Fruit fly (Drosophila melanogaster) whole organism, embryonic: ENCODE measurements around the gene mirr.
A peak's percentile ranks its signal among the peaks of the same experiment; 100 is the strongest.

ENCODE experiments used
- Atf3 ChIP-seq: fragments of 200-800 bp; sonication (Bioruptor generic); optimal IDR thresholded peaks from 3 replicates; lab custom pipeline; 2016; ENCODE audit warnings: missing biosample characterization, missing genetic modification characterization
- BtbVII ChIP-seq: fragments of 200-800 bp; sonication (Bioruptor generic); optimal IDR thresholded peaks from 3 replicates; lab custom pipeline; 2017; ENCODE audit warnings: missing biosample characterization, mild to moderate bottlenecking, missing genetic modification characterization
- CG12071 ChIP-seq: fragments of 200-800 bp; sonication (Bioruptor generic); optimal IDR thresholded peaks from 3 replicates; lab custom pipeline; 2018; ENCODE audit warnings: missing biosample characterization, mild to moderate bottlenecking, missing genetic modification characterization
- CG12659 ChIP-seq: fragments of 200-800 bp; sonication (Bioruptor generic); optimal IDR thresholded peaks from 3 replicates; lab custom pipeline; 2017; ENCODE audit warnings: mild to moderate bottlenecking, missing biosample characterization, missing genetic modification reagents, missing genetic modification characterization
- CG1647 ChIP-seq: fragments of 200-800 bp; sonication (Bioruptor generic); optimal IDR thresholded peaks from 3 replicates; lab custom pipeline; 2016; ENCODE audit warnings: missing biosample characterization, missing genetic modification characterization
- CG17328 ChIP-seq: fragments of 200-800 bp; sonication (Bioruptor generic); IDR thresholded peaks from 2 replicates; pipeline ENCODE4 v1.3.6; 2022; ENCODE audit warnings: missing biosample characterization, missing genetic modification characterization
- CG18764 ChIP-seq: fragments of 200-800 bp; sonication (Bioruptor generic); optimal IDR thresholded peaks from 3 replicates; lab custom pipeline; 2016; ENCODE audit warnings: missing biosample characterization, missing genetic modification characterization
- CG30020 ChIP-seq: fragments of 200-800 bp; optimal IDR thresholded peaks from 2 replicates; lab custom pipeline; 2019; ENCODE audit warnings: missing biosample characterization, mild to moderate bottlenecking, missing genetic modification characterization, moderate library complexity
- CG32772 ChIP-seq: fragments of 200-800 bp; sonication (Bioruptor generic); IDR thresholded peaks from 2 replicates; pipeline ENCODE4 v1.3.6; 2022; ENCODE audit warnings: missing biosample characterization, missing genetic modification characterization
- CG43689 ChIP-seq: fragments of 200-800 bp; sonication (Bioruptor generic); IDR thresholded peaks from 2 replicates; pipeline ENCODE4 v1.3.6; 2022; ENCODE audit warnings: missing biosample characterization, missing genetic modification characterization
- CG4730 ChIP-seq: fragments of 200-800 bp; sonication (Bioruptor generic); IDR thresholded peaks from 2 replicates; pipeline ENCODE4 v1.3.6; 2022; ENCODE audit warnings: missing biosample characterization, missing genetic modification characterization
- CG6175 ChIP-seq: fragments of 200-800 bp; sonication (Bioruptor generic); IDR thresholded peaks from 3 replicates; pipeline ENCODE4 v1.3.6; 2022; ENCODE audit warnings: missing biosample characterization, missing genetic modification characterization
- CG6854 ChIP-seq: fragments of 200-800 bp; sonication (Bioruptor generic); optimal IDR thresholded peaks from 3 replicates; lab custom pipeline; 2017; ENCODE audit warnings: missing biosample characterization, mild to moderate bottlenecking, missing genetic modification characterization
- CG7556 ChIP-seq: fragments of 200-800 bp; sonication (Bioruptor generic); optimal IDR thresholded peaks from 2 replicates; lab custom pipeline; 2017; ENCODE audit warnings: missing biosample characterization, mild to moderate bottlenecking, missing genetic modification characterization
- Chrac-16 ChIP-seq: fragments of 200-800 bp; sonication (Bioruptor generic); optimal IDR thresholded peaks from 3 replicates; lab custom pipeline; 2016; ENCODE audit warnings: missing biosample characterization, missing genetic modification characterization
- Gsc ChIP-seq: fragments of 200-800 bp; sonication (Bioruptor generic); IDR thresholded peaks from 2 replicates; pipeline ENCODE4 v1.3.6; 2022; ENCODE audit warnings: missing biosample characterization, missing genetic modification characterization
- Gug ChIP-seq: fragments of 200-800 bp; sonication (Bioruptor generic); IDR thresholded peaks from 4 replicates; pipeline ENCODE4 v1.3.6; 2022; ENCODE audit warnings: missing biosample characterization, missing genetic modification characterization
- Hmr ChIP-seq: fragments of 200-800 bp; sonication (Bioruptor generic); optimal IDR thresholded peaks from 3 replicates; lab custom pipeline; 2017; ENCODE audit warnings: mild to moderate bottlenecking, missing biosample characterization, missing genetic modification reagents, missing genetic modification characterization
- Lim3 ChIP-seq: fragments of 200-800 bp; sonication (Bioruptor generic); IDR thresholded peaks from 2 replicates; pipeline ENCODE4 v1.3.6; 2022; ENCODE audit warnings: missing biosample characterization, missing genetic modification characterization
- Max ChIP-seq: fragments of 200-800 bp; sonication (Bioruptor generic); optimal IDR thresholded peaks from 2 replicates; lab custom pipeline; 2016; ENCODE audit warnings: missing biosample characterization, mild to moderate bottlenecking, missing genetic modification characterization
- Nf-YA ChIP-seq: fragments of 200-800 bp; sonication (Bioruptor generic); IDR thresholded peaks from 2 replicates; pipeline ENCODE4 v1.3.6; 2022; ENCODE audit warnings: missing biosample characterization, missing genetic modification characterization
- Oli ChIP-seq: fragments of 200-800 bp; sonication (Bioruptor generic); optimal IDR thresholded peaks from 2 replicates; lab custom pipeline; 2018; ENCODE audit warnings: missing biosample characterization, mild to moderate bottlenecking, missing genetic modification characterization, moderate library complexity
- Side ChIP-seq: fragments of 200-800 bp; sonication (Bioruptor generic); optimal IDR thresholded peaks from 2 replicates; lab custom pipeline; 2016; ENCODE audit warnings: missing biosample characterization, missing genetic modification characterization
- Sin3A ChIP-seq: fragments of >200 bp; optimal IDR thresholded peaks from 2 replicates; lab custom pipeline; 2018
- Ssrp ChIP-seq: fragments of 200-800 bp; sonication (Bioruptor generic); optimal IDR thresholded peaks from 2 replicates; lab custom pipeline; 2018; ENCODE audit warnings: missing biosample characterization, mild to moderate bottlenecking, missing genetic modification characterization, moderate library complexity
- TFAM ChIP-seq: fragments of 200-800 bp; sonication (Bioruptor generic); optimal IDR thresholded peaks from 2 replicates; lab custom pipeline; 2017; ENCODE audit warnings: missing biosample characterization, missing genetic modification characterization, inconsistent platforms
- Taf1 ChIP-seq: fragments of 200-800 bp; sonication (Bioruptor generic); IDR thresholded peaks from 2 replicates; pipeline ENCODE4 v1.3.6; 2022; ENCODE audit warnings: missing biosample characterization, missing genetic modification characterization
- Xrp1 ChIP-seq: fragments of 200-800 bp; sonication (Bioruptor generic); IDR thresholded peaks from 2 replicates; pipeline ENCODE4 v1.3.6; 2022; ENCODE audit warnings: missing biosample characterization, missing genetic modification characterization
- bowl ChIP-seq: fragments of 200-800 bp; sonication (Bioruptor generic); IDR thresholded peaks from 2 replicates; pipeline ENCODE4 v1.3.6; 2022; ENCODE audit warnings: missing biosample characterization, missing genetic modification characterization
- cg ChIP-seq: fragments of 200-800 bp; sonication (Bioruptor generic); optimal IDR thresholded peaks from 3 replicates; lab custom pipeline; 2019; ENCODE audit warnings: missing biosample characterization, mild to moderate bottlenecking, missing genetic modification characterization, moderate library complexity
- ci ChIP-seq: fragments of 200-800 bp; sonication (Bioruptor generic); IDR thresholded peaks from 3 replicates; pipeline ENCODE4 v1.3.6; 2022; ENCODE audit warnings: missing biosample characterization, missing genetic modification characterization
- crc ChIP-seq: fragments of 200-800 bp; sonication (Bioruptor generic); optimal IDR thresholded peaks from 2 replicates; lab custom pipeline; 2016; ENCODE audit warnings: missing biosample characterization, missing genetic modification characterization
- disco-r ChIP-seq: fragments of 200-800 bp; sonication (Bioruptor generic); optimal IDR thresholded peaks from 2 replicates; lab custom pipeline; 2016; ENCODE audit warnings: missing biosample characterization, missing genetic modification characterization
- dysf ChIP-seq: fragments of 200-800 bp; sonication (Bioruptor generic); IDR thresholded peaks from 3 replicates; pipeline ENCODE4 v1.3.6; 2022; ENCODE audit warnings: missing biosample characterization, missing genetic modification characterization
- ems ChIP-seq: fragments of 200-800 bp; sonication (Bioruptor generic); optimal IDR thresholded peaks from 3 replicates; lab custom pipeline; 2016; ENCODE audit warnings: missing biosample characterization, missing genetic modification characterization
- eve ChIP-seq, 2 experiments: fragments of >200 bp; optimal IDR thresholded peaks; 2 replicates each; lab custom pipeline; 2017; ENCODE audit warnings: missing biosample characterization in 2 of 2, missing genetic modification characterization in 2 of 2
- gce ChIP-seq: fragments of 200-800 bp; sonication (Bioruptor generic); IDR thresholded peaks from 3 replicates; pipeline ENCODE4 v1.3.6; 2022; ENCODE audit warnings: missing biosample characterization, missing genetic modification characterization
- gfzf ChIP-seq: fragments of 200-800 bp; sonication (Bioruptor generic); optimal IDR thresholded peaks from 2 replicates; lab custom pipeline; 2016; ENCODE audit warnings: missing biosample characterization, mild to moderate bottlenecking, missing genetic modification characterization, moderate library complexity
- kah ChIP-seq: fragments of 200-800 bp; sonication (Bioruptor generic); optimal IDR thresholded peaks from 2 replicates; lab custom pipeline; 2018; ENCODE audit warnings: missing biosample characterization, mild to moderate bottlenecking, missing genetic modification characterization
- oc ChIP-seq: fragments of 200-800 bp; sonication (Bioruptor generic); optimal IDR thresholded peaks from 2 replicates; lab custom pipeline; 2018; ENCODE audit warnings: missing biosample characterization, mild to moderate bottlenecking, missing genetic modification characterization, moderate library complexity
- org-1 ChIP-seq: fragments of 200-800 bp; sonication (Bioruptor generic); optimal IDR thresholded peaks from 2 replicates; lab custom pipeline; 2017; ENCODE audit warnings: missing biosample characterization, missing genetic modification characterization
- otp ChIP-seq: fragments of 200-800 bp; sonication (Bioruptor generic); IDR thresholded peaks from 3 replicates; pipeline ENCODE4, ENCODE4 v1.3.6; 2022; ENCODE audit warnings: missing biosample characterization, missing genetic modification characterization
- peb ChIP-seq: fragments of 200-800 bp; sonication (Bioruptor generic); IDR thresholded peaks from 2 replicates; pipeline ENCODE4 v1.3.6; 2022; ENCODE audit warnings: missing biosample characterization, missing genetic modification characterization
- repo ChIP-seq: fragments of 200-800 bp; sonication (Bioruptor generic); optimal IDR thresholded peaks from 2 replicates; lab custom pipeline; 2016; ENCODE audit warnings: missing biosample characterization, missing genetic modification characterization
- run ChIP-seq: fragments of 200-800 bp; sonication (Bioruptor generic); optimal IDR thresholded peaks from 3 replicates; lab custom pipeline; 2018; ENCODE audit warnings: missing biosample characterization, mild to moderate bottlenecking, missing genetic modification characterization
- schlank ChIP-seq: fragments of 200-800 bp; sonication (Bioruptor generic); optimal IDR thresholded peaks from 2 replicates; lab custom pipeline; 2018; ENCODE audit warnings: missing biosample characterization, mild to moderate bottlenecking, missing genetic modification characterization
- so ChIP-seq: fragments of 200-800 bp; sonication (Bioruptor generic); IDR thresholded peaks from 3 replicates; pipeline ENCODE4 v1.3.6; 2022; ENCODE audit warnings: missing biosample characterization, missing genetic modification characterization
- unc-4 ChIP-seq: fragments of 200-800 bp; sonication (Bioruptor generic); IDR thresholded peaks from 2 replicates; pipeline ENCODE4 v1.3.6; 2022; ENCODE audit warnings: missing biosample characterization, missing genetic modification characterization; ENCODE audit not compliant: partially characterized antibody
- zen ChIP-seq: fragments of 200-800 bp; sonication (Bioruptor generic); optimal IDR thresholded peaks from 3 replicates; lab custom pipeline; 2018; ENCODE audit warnings: missing biosample characterization, mild to moderate bottlenecking, missing genetic modification characterization, moderate library complexity
- zfh1 ChIP-seq: fragments of 200-800 bp; sonication (Bioruptor generic); IDR thresholded peaks from 3 replicates; pipeline ENCODE4 v1.3.6; 2022; ENCODE audit warnings: missing biosample characterization, missing genetic modification characterization

mirr gene

dm6 chr3L:12667534-12667933 lies 25.9 kb upstream of the mirr start (continued):
- TF ChIP-seq CG12659 (GFP tag; lab: Kevin White, UChicago) (no peak), cg (GFP tag; lab: Kevin White, UChicago) (peak; percentile 68), Xrp1 (GFP tag; lab: Robert Waterston, UW) (no peak), run (tag; lab: Kevin White, UChicago) (no peak), zen (tag; lab: Kevin White, UChicago) (no peak)

dm6 chr3L:12667998-12668616 lies 25.3 kb upstream of the mirr start:
- TF ChIP-seq crc (GFP tag; lab: Kevin White, UChicago) (no peak), CG12071 (GFP tag; lab: Kevin White, UChicago) (no peak), Sin3A (lab: Kevin White, UChicago) (no peak), Xrp1 (GFP tag; lab: Robert Waterston, UW) (0 out of 2 replicates have a peak, but pooled peaks have one; percentile 23), so (GFP tag; lab: Robert Waterston, UW) (no peak), CG6854 (GFP tag; lab: Kevin White, UChicago) (no peak), kah (GFP tag; lab: Kevin White, UChicago) (no peak), Oli (tag; lab: Kevin White, UChicago) (peak; percentile 25), schlank (tag; lab: Kevin White, UChicago) (no peak), CG6175 (GFP tag; lab: Robert Waterston, UW) (no peak), Chrac-16 (GFP tag; lab: Kevin White, UChicago) (no peak), Nf-YA (GFP tag; lab: Robert Waterston, UW) (peak; percentile 19; the same call in 1 of the 2 replicates), gfzf (no peak), Gsc (GFP tag; lab: Robert Waterston, UW) (no peak), Gug (GFP tag; lab: Robert Waterston, UW) (no peak), gce (GFP tag; lab: Robert Waterston, UW) (no peak), repo (GFP tag; lab: Kevin White, UChicago) (peak; percentile 17), CG4730 (GFP tag; lab: Robert Waterston, UW) (0 out of 2 replicates have a peak, but pooled peaks have one; percentile 42), CG30020 (tag; lab: Kevin White, UChicago) (no peak), eve (GFP tag; optimal IDR thresholded peaks at IDR 0.05; lab: Kevin White, UChicago) (no peak), CG43689 (no peak), zfh1 (peak; percentile 75), Max (GFP tag; lab: Kevin White, UChicago) (no peak), CG1647 (GFP tag; lab: Kevin White, UChicago) (no peak), Taf1 (GFP tag; lab: Robert Waterston, UW) (no peak), dysf (peak; percentile 32; the same call in 1 of the 3 replicates), org-1 (GFP tag; lab: Kevin White, UChicago) (peak; percentile 10), disco-r (no peak), peb (GFP tag; lab: Robert Waterston, UW) (no peak), bowl (GFP tag; lab: Robert Waterston, UW) (no peak), Ssrp (tag; lab: Kevin White, UChicago) (no peak), Lim3 (GFP tag; lab: Robert Waterston, UW) (no peak), Hmr (GFP tag; lab: Kevin White, UChicago) (no peak), unc-4 (GFP tag; lab: Robert Waterston, UW) (no peak), CG32772 (GFP tag; lab: Robert Waterston, UW) (peak; percentile 12; the same call in 1 of the 2 replicates), Side (GFP tag; lab: Kevin White, UChicago) (no peak), ems (GFP tag; lab: Kevin White, UChicago) (no peak), CG17328 (GFP tag; lab: Robert Waterston, UW) (0 out of 2 replicates have a peak, but pooled peaks have one; percentile 21), CG18764 (GFP tag; lab: Kevin White, UChicago) (no peak), TFAM (no peak), oc (no peak), BtbVII (no peak), ci (GFP tag; lab: Robert Waterston, UW) (peak; percentile 67; the same call in 2 of the 3 replicates), CG7556 (GFP tag; lab: Kevin White, UChicago) (no peak), Atf3 (GFP tag; lab: Kevin White, UChicago) (no peak), otp (GFP tag; lab: Robert Waterston, UW) (peak; percentile 58; the same call in 2 of the 3 replicates)
